Worm (Caenorhabditis elegans): ENCODE data around the gene C15H9.5.

The C15H9.5 gene

ce11 chrX:6090779-6091178 is 2.3 kb upstream of the C15H9.5 start:
- TF ChIP-seq lin-26 (GFP tag; IDR thresholded peaks at IDR 0.05) (no peak), sdz-38 (tag; optimal IDR thresholded peaks at IDR 0.05) (no peak), rpc-1 (optimal IDR thresholded peaks at IDR 0.05) (no peak), rpc-1 (tag; optimal IDR thresholded peaks at IDR 0.05) (no peak), snpc-4 (GFP tag; optimal IDR thresholded peaks at IDR 0.05) (no peak), snpc-4 (tag; optimal IDR thresholded peaks at IDR 0.05) (no peak), F23B12.7 (tag; optimal IDR thresholded peaks at IDR 0.05; ENCODE audit: insufficient read depth) (no peak), ceh-40 (GFP tag; IDR thresholded peaks at IDR 0.05) (no peak), C17E4.6 (GFP tag; IDR thresholded peaks at IDR 0.05) (no peak), mxl-1 (tag; optimal IDR thresholded peaks at IDR 0.05) (no peak), hlh-12 (tag; optimal IDR thresholded peaks at IDR 0.05) (no peak)

ce11 chrX:6091967-6092366 is 1.1 kb upstream of the C15H9.5 start, which contains the start of gene hsp-3:
Gene hsp-3 (minus strand): TSS chrX:6092124.
- TF ChIP-seq rcor-1 (GFP tag; IDR thresholded peaks at IDR 0.05) (peak; percentile 86), sptf-2 (GFP tag; optimal IDR thresholded peaks at IDR 0.05) (peak; percentile 51), him-1 (tag; optimal IDR thresholded peaks at IDR 0.05) (no peak), lin-40 (tag; optimal IDR thresholded peaks at IDR 0.05) (peak; percentile 96), mxl-1 (tag; optimal IDR thresholded peaks at IDR 0.05) (no peak), ceh-40 (GFP tag; IDR thresholded peaks at IDR 0.05) (0 out of 2 replicates have a peak, but pooled peaks have one; percentile 50), bed-2 (GFP tag; IDR thresholded peaks at IDR 0.05) (peak; percentile 72; the same call in 1 of the 2 replicates), ztf-28 (GFP tag; IDR thresholded peaks at IDR 0.05) (0 out of 2 replicates have a peak, but pooled peaks have one; percentile 62), attf-5 (GFP tag; optimal IDR thresholded peaks at IDR 0.05) (peak; percentile 96), T26A5.8 (tag; optimal IDR thresholded peaks at IDR 0.05) (no peak), cebp-2 (GFP tag; IDR thresholded peaks at IDR 0.05) (no peak), nhr-80 (tag; optimal IDR thresholded peaks at IDR 0.05) (peak; percentile 100), ccch-3 (GFP tag; optimal IDR thresholded peaks at IDR 0.05) (no peak), F10E7.11 (tag; optimal IDR thresholded peaks at IDR 0.05) (no peak), ztf-26 (tag; optimal IDR thresholded peaks at IDR 0.05) (peak; percentile 95), efl-1 (GFP tag; optimal IDR thresholded peaks at IDR 0.05) (no peak), die-1 (tag; optimal IDR thresholded peaks at IDR 0.05) (peak; percentile 65), snpc-1.3 (tag; optimal IDR thresholded peaks at IDR 0.05; ENCODE audit: insufficient read depth) (no peak), nhr-179 (tag; optimal IDR thresholded peaks at IDR 0.05) (peak; percentile 59), T07F8.4 (tag; optimal IDR thresholded peaks at IDR 0.05) (peak; percentile 36), hrde-1 (tag; optimal IDR thresholded peaks at IDR 0.05; ENCODE audit: borderline replicate concordance) (peak; percentile 1), ztf-22 (GFP tag; optimal IDR thresholded peaks at IDR 0.05) (peak; percentile 93), repo-1 (tag; optimal IDR thresholded peaks at IDR 0.05) (peak; percentile 88), nhr-27 (tag; optimal IDR thresholded peaks at IDR 0.05) (no peak), hmg-1.2 (GFP tag; IDR thresholded peaks at IDR 0.05) (peak; percentile 95), hlh-26 (GFP tag; conservative IDR thresholded peaks at IDR 0.05) (no peak), B0035.1 (tag; optimal IDR thresholded peaks at IDR 0.05) (peak; percentile 78), ceh-27 (GFP tag; optimal IDR thresholded peaks at IDR 0.05) (peak; percentile 98), ztf-18 (tag; optimal IDR thresholded peaks at IDR 0.05) (peak; percentile 74), hsf-1 (GFP tag; IDR thresholded peaks at IDR 0.05) (no peak), nfya-1 (tag; optimal IDR thresholded peaks at IDR 0.05; ENCODE audit: borderline replicate concordance, insufficient read depth) (no peak), snpc-4 (GFP tag; optimal IDR thresholded peaks at IDR 0.05) (no peak), snpc-4 (tag; optimal IDR thresholded peaks at IDR 0.05) (peak in 3 of 4 experiments; percentile 60 to 82 (median 78)), F22D6.2 (tag; optimal IDR thresholded peaks at IDR 0.05) (peak; percentile 83), ama-1 (optimal IDR thresholded peaks at IDR 0.05) (no peak), ama-1 (GFP tag; optimal IDR thresholded peaks at IDR 0.05) (no peak), ztf-6 (GFP tag; IDR thresholded peaks at IDR 0.05) (peak; percentile 85), lin-35 (GFP tag; optimal IDR thresholded peaks at IDR 0.05) (peak in 1 of 3 experiments; percentile 86), dox-1 (GFP tag; IDR thresholded peaks at IDR 0.05) (peak; percentile 98), zfh-2 (GFP tag; conservative IDR thresholded peaks at IDR 0.05) (peak; percentile 100), B0336.3 (GFP tag; IDR thresholded peaks at IDR 0.05) (peak; percentile 98)

All from whole organism, young adult.